Worm (Caenorhabditis elegans): ENCODE data around the gene F41G3.3.
"Not testable (repeated sequence)": the region's sequence is repeated elsewhere in the genome, so short reads cannot be mapped to it uniquely, and the experiment has no call there.

F41G3.3 gene

DNA sequence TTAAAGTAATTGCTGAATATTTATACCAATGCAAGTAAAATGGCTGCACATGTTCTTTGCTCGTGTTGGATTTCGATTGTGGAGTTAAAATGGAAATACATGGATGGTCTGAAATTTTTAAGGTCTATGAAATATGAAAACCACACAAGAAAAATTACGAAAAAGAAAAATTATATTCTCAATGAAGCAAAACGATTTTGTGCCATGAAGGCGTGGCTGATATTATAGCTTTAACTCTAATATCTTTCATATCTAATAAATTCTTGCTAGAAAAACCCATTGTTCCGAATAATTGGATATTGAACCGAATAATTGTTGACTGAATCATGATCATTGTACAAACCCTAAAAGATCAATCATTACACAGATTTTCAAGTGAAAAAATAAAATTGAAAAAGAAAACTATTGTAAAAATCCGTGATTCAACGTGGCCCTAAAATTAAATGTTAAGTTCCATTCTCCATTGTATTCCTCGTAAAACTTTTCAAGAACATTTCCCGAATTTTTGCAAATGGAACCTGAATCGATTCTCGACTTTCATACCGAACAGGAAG is 1.6 kb upstream of the F41G3.3 start, which contains the start of the genes srx-95 and fis-1:
TSS of gene srx-95 (minus strand) at position 101 of the 554 bp plus-strand sequence.
TSS of gene fis-1 (plus strand) at position 504 of the 554 bp plus-strand sequence.
- TF ChIP-seq aly-2 (tag; optimal IDR thresholded peaks at IDR 0.05) (no peak), nhr-12 (tag; optimal IDR thresholded peaks at IDR 0.05) (no peak), ceh-16 (tag; optimal IDR thresholded peaks at IDR 0.05) (no peak), nhr-77 (tag; optimal IDR thresholded peaks at IDR 0.05) (no peak), mml-1 (tag; optimal IDR thresholded peaks at IDR 0.05) (no peak), nhr-67 (tag; optimal IDR thresholded peaks at IDR 0.05) (no peak), eor-1 (tag; optimal IDR thresholded peaks at IDR 0.05) (no peak), fkh-2 (tag; optimal IDR thresholded peaks at IDR 0.05) (no peak), nhr-76 (tag; optimal IDR thresholded peaks at IDR 0.05) (no peak), fkh-10 (GFP tag; optimal IDR thresholded peaks at IDR 0.05) (no peak), jun-1 (tag; optimal IDR thresholded peaks at IDR 0.05) (no peak), unc-39 (tag; optimal IDR thresholded peaks at IDR 0.05) (no peak), R02D3.7 (tag; optimal IDR thresholded peaks at IDR 0.05) (no peak), ztf-11 (tag; optimal IDR thresholded peaks at IDR 0.05) (no peak), sea-2 (GFP tag; optimal IDR thresholded peaks at IDR 0.05) (no peak), hmg-11 (tag; optimal IDR thresholded peaks at IDR 0.05) (no peak), unc-62 (GFP tag; optimal IDR thresholded peaks at IDR 0.05) (no peak), egl-5 (tag; optimal IDR thresholded peaks at IDR 0.05) (no peak), lin-39 (tag; optimal IDR thresholded peaks at IDR 0.05) (no peak)

DNA sequence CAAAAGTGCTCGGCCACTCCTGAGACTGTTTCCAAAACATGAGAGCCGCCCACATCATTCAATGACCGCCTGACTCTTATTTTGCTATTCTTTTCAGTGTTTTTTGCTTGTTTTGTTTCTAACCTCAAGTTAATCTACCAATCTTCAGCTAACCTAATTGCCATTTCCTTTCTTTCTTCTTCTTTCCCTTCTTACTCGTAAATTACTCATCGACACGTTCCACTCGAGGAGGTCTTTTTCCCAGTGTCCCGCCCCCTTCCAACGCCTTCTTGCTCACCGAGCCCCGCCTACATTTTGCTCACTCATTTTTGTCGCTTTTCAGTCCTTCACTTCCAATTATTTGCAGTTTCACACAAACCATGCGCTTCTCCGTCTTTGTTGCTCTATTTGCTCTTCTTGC is 8.4 kb downstream of the F41G3.3 start, which contains the start of gene nlp-50:
TSS of gene nlp-50 (plus strand) at position 301 of the 400 bp plus-strand sequence.
- TF ChIP-seq unc-62 (GFP tag; optimal IDR thresholded peaks at IDR 0.05) = no peak

DNA sequence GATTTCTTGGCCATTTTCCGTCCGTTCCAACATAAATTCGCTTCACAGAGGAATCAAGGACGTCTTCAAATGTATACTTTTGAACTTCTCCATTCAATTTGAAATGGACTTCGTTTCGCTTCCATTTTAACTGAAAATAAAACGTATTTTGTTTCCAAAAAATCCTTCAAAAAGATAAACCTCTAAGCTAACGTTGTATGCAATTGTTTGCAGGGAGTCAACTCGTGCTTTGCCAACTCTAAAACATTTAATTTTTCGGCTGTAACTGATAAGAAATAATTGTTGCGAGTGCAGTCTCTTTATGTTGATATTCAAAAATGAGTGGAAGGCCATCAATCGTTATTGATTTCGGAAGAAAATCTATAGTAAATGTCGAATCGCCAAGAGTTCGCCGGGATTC is 11.7 kb downstream of the F41G3.3 start, which contains the start of gene F41G3.18:
TSS of gene F41G3.18 (plus strand) at position 301 of the 400 bp plus-strand sequence.
- peak; percentile 41 for TF ChIP-seq elt-2 (tag; optimal IDR thresholded peaks at IDR 0.05)
- TF ChIP-seq pha-4 (tag; optimal IDR thresholded peaks at IDR 0.05) = no peak

DNA sequence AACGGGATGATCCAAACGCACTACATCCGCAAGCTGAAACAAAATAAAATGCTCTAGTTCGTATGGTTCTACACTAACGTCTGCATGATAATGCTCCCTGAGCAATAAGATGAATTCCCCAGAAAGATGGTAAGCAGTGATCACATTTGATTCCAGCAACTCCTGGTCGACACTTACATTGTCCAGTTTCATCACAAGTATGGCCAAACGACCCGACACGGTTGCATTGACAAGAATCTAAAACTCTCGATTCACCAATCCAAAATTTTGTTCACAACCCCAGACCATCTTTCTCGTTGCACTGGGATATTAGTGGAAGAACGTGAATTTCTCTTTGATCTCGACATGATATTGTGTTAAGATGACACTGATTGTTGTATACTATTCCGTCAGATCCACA is 13.7 kb downstream of the F41G3.3 start:
- TF ChIP-seq lin-15B (tag; optimal IDR thresholded peaks at IDR 0.05) (no peak), ztf-11 (tag; optimal IDR thresholded peaks at IDR 0.05) (no peak), jun-1 (tag; optimal IDR thresholded peaks at IDR 0.05) (no peak), nhr-23 (tag; optimal IDR thresholded peaks at IDR 0.05) (no peak), ama-1 (optimal IDR thresholded peaks at IDR 0.05) (no peak), ztf-4 (tag; optimal IDR thresholded peaks at IDR 0.05) (no peak), lsy-12 (tag; optimal IDR thresholded peaks at IDR 0.05) (no peak), unc-62 (GFP tag; optimal IDR thresholded peaks at IDR 0.05) (no peak), nhr-43 (tag; optimal IDR thresholded peaks at IDR 0.05; ENCODE audit: poor library complexity, severe bottlenecking) (no peak), ceh-9 (tag; optimal IDR thresholded peaks at IDR 0.05) (no peak), nhr-25 (tag; optimal IDR thresholded peaks at IDR 0.05) (no peak), fos-1 (tag; optimal IDR thresholded peaks at IDR 0.05) (no peak), nhr-77 (tag; optimal IDR thresholded peaks at IDR 0.05) (no peak), nhr-28 (tag; optimal IDR thresholded peaks at IDR 0.05) (no peak), pha-4 (tag; optimal IDR thresholded peaks at IDR 0.05) (no peak)

DNA sequence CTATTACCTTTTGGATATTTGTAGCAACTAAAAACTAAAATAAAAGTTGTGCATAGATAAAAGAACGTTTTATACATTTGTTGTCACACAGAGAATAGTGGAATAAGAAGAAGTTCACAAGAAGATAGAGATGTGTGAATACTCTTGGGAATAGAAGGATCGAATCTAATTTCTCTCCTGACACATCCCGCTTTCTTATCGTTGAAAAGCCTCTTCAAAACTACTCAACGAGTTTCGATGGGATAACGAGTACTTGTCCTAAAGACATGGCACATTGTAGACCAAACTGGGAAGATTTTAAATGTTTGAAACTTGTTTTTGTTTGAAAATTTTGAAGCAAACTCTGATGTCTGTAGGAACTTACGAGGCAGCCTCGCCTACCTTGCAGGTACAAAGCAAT is 16.1 kb downstream of the F41G3.3 start:
- TF ChIP-seq tbx-2 (tag; optimal IDR thresholded peaks at IDR 0.05) (no peak), ceh-9 (tag; optimal IDR thresholded peaks at IDR 0.05) (no peak), elt-3 (tag; optimal IDR thresholded peaks at IDR 0.05) (no peak), lin-15B (tag; optimal IDR thresholded peaks at IDR 0.05) (no peak), ceh-82 (tag; optimal IDR thresholded peaks at IDR 0.05) (no peak), nhr-76 (tag; optimal IDR thresholded peaks at IDR 0.05) (no peak)

DNA sequence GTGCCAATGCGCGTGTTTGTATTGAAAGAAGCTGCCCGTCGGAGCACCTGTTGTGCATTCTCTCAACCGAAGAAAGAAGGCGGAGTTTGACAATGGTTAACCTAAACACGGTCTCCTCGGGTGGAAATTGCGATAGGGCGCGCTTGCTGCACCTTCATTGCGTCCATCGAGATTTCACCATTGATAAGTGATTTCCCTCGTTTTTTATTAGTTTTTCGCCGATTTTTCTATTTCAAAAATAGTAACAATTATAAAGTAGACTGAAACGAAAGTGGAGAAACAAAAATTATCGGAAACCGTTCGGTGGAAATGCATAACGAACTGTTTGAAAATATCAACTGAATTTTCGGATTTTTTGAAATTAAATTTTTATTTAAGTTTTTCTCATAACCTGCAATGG is 18.7 kb downstream of the F41G3.3 start, which contains the start of gene agr-1:
TSS of gene agr-1 (minus strand) at position 101 of the 400 bp plus-strand sequence.
- TF ChIP-seq jun-1, aly-2, nhr-237 (tag; optimal IDR thresholded peaks at IDR 0.05): not testable (repeated sequence)
